Worm (Caenorhabditis elegans): ENCODE measurements around the gene Y47D3B.3.

DNA sequence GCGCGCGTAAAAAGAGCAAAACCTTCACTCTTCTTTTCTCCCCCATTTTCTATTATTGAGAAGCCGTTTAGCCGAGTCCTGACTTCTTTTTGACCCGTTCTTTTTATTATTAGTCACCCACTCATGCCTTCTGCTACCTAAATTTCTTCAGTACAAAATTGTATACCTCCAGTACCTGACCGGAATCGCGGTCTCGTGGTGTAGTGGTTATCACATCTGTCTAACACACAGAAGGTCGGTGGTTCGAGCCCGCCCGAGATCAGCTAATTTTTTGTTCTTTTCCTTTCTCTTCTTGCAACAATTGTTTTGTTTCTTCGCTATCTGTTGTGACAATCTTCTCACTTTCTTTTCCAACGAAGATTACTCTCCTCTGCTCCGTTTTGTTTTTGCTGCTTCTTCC, 44.8 kb upstream of the Y47D3B.3 start:
- TF ChIP-seq zag-1 (tag; optimal IDR thresholded peaks at IDR 0.05) (no peak), lin-39 (tag; optimal IDR thresholded peaks at IDR 0.05) (no peak), aly-2 (tag; optimal IDR thresholded peaks at IDR 0.05) (no peak), unc-130 (tag; optimal IDR thresholded peaks at IDR 0.05) (peak; percentile 8), efl-1 (optimal IDR thresholded peaks at IDR 0.05) (peak in 1 of 2 experiments; percentile 13), efl-1 (GFP tag; optimal IDR thresholded peaks at IDR 0.05 in 1 of 2) (peak; percentile 16 to 84), mep-1 (tag; optimal IDR thresholded peaks at IDR 0.05) (peak; percentile 26), elt-2 (tag; optimal IDR thresholded peaks at IDR 0.05) (peak; percentile 11), lin-15B (tag; optimal IDR thresholded peaks at IDR 0.05) (no peak)

All from whole organism, L1 larva.